Fruit fly (Drosophila melanogaster): ENCODE data around the gene mRpL49.

- no peak for TF ChIP-seq CG33017 (tag; optimal IDR thresholded peaks at IDR 0.05)
- TF ChIP-seq CG11617 (GFP tag; optimal IDR thresholded peaks at IDR 0.05) = peak; percentile 36
- TF ChIP-seq tj (GFP tag; optimal IDR thresholded peaks at IDR 0.05) = peak; percentile 96
Measured at dm6 chrX:12905901-12906689, 810 bp upstream of the mRpL49 start, which contains the start of gene CG4404.

Data from whole organism, adult.